Worm (Caenorhabditis elegans) whole organism, L3 larva: ENCODE measurements around the gene gst-6.
A peak's percentile ranks its signal among the peaks of the same experiment; 100 is the strongest.
"Not testable (repeated sequence)": the region's sequence is repeated elsewhere in the genome, so short reads cannot be mapped to it uniquely, and the experiment has no call there.

ENCODE experiments used
- ZK546.5 ChIP-seq: sonication (generic microtip); optimal IDR thresholded peaks from 2 replicates; lab custom pipeline; 2017; ENCODE audit warnings: missing biosample characterization, missing genetic modification characterization
- aly-2 ChIP-seq: fragments of 150-350 bp; optimal IDR thresholded peaks from 2 replicates; lab custom pipeline; 2014; ENCODE audit warnings: missing biosample characterization, missing genetic modification characterization
- ama-1 ChIP-seq: fragments of 150-350 bp; optimal IDR thresholded peaks from 2 replicates; lab custom pipeline; 2018
- ceh-16 ChIP-seq: sonication (generic microtip); optimal IDR thresholded peaks from 2 replicates; lab custom pipeline; 2017; ENCODE audit warnings: missing biosample characterization, missing genetic modification characterization
- ceh-28 ChIP-seq: fragments of 150-350 bp; optimal IDR thresholded peaks from 2 replicates; lab custom pipeline; 2014; ENCODE audit warnings: missing biosample characterization, missing genetic modification reagents, missing genetic modification characterization
- ceh-82 ChIP-seq: fragments of 150-350 bp; optimal IDR thresholded peaks from 2 replicates; lab custom pipeline; 2014; ENCODE audit warnings: missing biosample characterization, missing genetic modification characterization
- ceh-9 ChIP-seq: sonication (generic microtip); optimal IDR thresholded peaks from 2 replicates; lab custom pipeline; 2018; ENCODE audit warnings: missing biosample characterization, missing genetic modification characterization
- daf-12 ChIP-seq: fragments of 150-350 bp; optimal IDR thresholded peaks from 2 replicates; lab custom pipeline; 2014; ENCODE audit warnings: missing biosample characterization, missing genetic modification reagents, missing genetic modification characterization
- egl-27 ChIP-seq: sonication (generic microtip); optimal IDR thresholded peaks from 4 replicates; lab custom pipeline; 2017; ENCODE audit warnings: missing biosample characterization, missing genetic modification reagents, missing genetic modification characterization
- elt-1 ChIP-seq: fragments of 150-350 bp; optimal IDR thresholded peaks from 2 replicates; lab custom pipeline; 2014; ENCODE audit warnings: missing biosample characterization, missing genetic modification characterization
- elt-2 ChIP-seq: sonication (generic microtip); optimal IDR thresholded peaks from 2 replicates; lab custom pipeline; 2016; ENCODE audit warnings: missing genetic modification reagents, mild to moderate bottlenecking, missing genetic modification characterization, missing compliant biosample characterization
- eor-1 ChIP-seq, 2 experiments: fragments of 150-350 bp; optimal IDR thresholded peaks; 2 replicates each; lab custom pipeline; 2014 to 2018; ENCODE audit warnings: missing biosample characterization in 2 of 2, missing genetic modification characterization in 2 of 2
- fkh-10 ChIP-seq: sonication (generic microtip); optimal IDR thresholded peaks from 2 replicates; lab custom pipeline; 2017; ENCODE audit warnings: missing biosample characterization, missing genetic modification reagents, missing genetic modification characterization
- fkh-2 ChIP-seq: fragments of 150-350 bp; optimal IDR thresholded peaks from 2 replicates; lab custom pipeline; 2014; ENCODE audit warnings: missing biosample characterization, missing genetic modification reagents, missing genetic modification characterization
- fos-1 ChIP-seq: fragments of 150-350 bp; optimal IDR thresholded peaks from 2 replicates; lab custom pipeline; 2014; ENCODE audit warnings: missing biosample characterization, missing genetic modification characterization
- hmg-11 ChIP-seq: sonication (generic microtip); optimal IDR thresholded peaks from 2 replicates; lab custom pipeline; 2016; ENCODE audit warnings: missing genetic modification characterization, missing compliant biosample characterization
- jun-1 ChIP-seq: fragments of 150-350 bp; optimal IDR thresholded peaks from 2 replicates; lab custom pipeline; 2014; ENCODE audit warnings: missing biosample characterization, missing genetic modification reagents, missing genetic modification characterization
- lin-15B ChIP-seq: fragments of 150-350 bp; optimal IDR thresholded peaks from 2 replicates; lab custom pipeline; 2014; ENCODE audit warnings: missing biosample characterization, missing genetic modification characterization
- lin-39 ChIP-seq: fragments of 150-350 bp; optimal IDR thresholded peaks from 2 replicates; lab custom pipeline; 2018; ENCODE audit warnings: missing biosample characterization, missing genetic modification reagents, missing genetic modification characterization
- mdl-1 ChIP-seq: fragments of 150-350 bp; optimal IDR thresholded peaks from 2 replicates; lab custom pipeline; 2014; ENCODE audit warnings: missing biosample characterization, missing genetic modification characterization
- nfya-1 ChIP-seq: sonication (generic microtip); optimal IDR thresholded peaks from 2 replicates; lab custom pipeline; 2017; ENCODE audit warnings: missing genetic modification characterization, mild to moderate bottlenecking, missing compliant biosample characterization, antibody characterized with exemption, moderate library complexity; ENCODE audit not compliant: insufficient read depth
- nhr-11 ChIP-seq: fragments of 150-350 bp; optimal IDR thresholded peaks from 2 replicates; lab custom pipeline; 2014; ENCODE audit warnings: missing biosample characterization, missing genetic modification characterization
- nhr-12 ChIP-seq: fragments of 150-350 bp; optimal IDR thresholded peaks from 2 replicates; lab custom pipeline; 2014; ENCODE audit warnings: missing biosample characterization, missing genetic modification characterization
- nhr-23 ChIP-seq: fragments of 150-350 bp; optimal IDR thresholded peaks from 2 replicates; lab custom pipeline; 2014; ENCODE audit warnings: missing biosample characterization, missing genetic modification reagents, missing genetic modification characterization
- nhr-25 ChIP-seq: sonication (generic microtip); optimal IDR thresholded peaks from 2 replicates; lab custom pipeline; 2017; ENCODE audit warnings: missing biosample characterization, missing genetic modification characterization
- nhr-28 ChIP-seq: fragments of 150-350 bp; optimal IDR thresholded peaks from 2 replicates; lab custom pipeline; 2014; ENCODE audit warnings: missing biosample characterization, missing genetic modification characterization
- nhr-43 ChIP-seq: sonication (generic microtip); optimal IDR thresholded peaks from 2 replicates; lab custom pipeline; 2016; ENCODE audit warnings: mild to moderate bottlenecking, missing genetic modification characterization, missing compliant biosample characterization; ENCODE audit not compliant: poor library complexity, severe bottlenecking
- nhr-67 ChIP-seq: fragments of 150-350 bp; optimal IDR thresholded peaks from 2 replicates; lab custom pipeline; 2014; ENCODE audit warnings: missing biosample characterization, missing genetic modification characterization
- nhr-76 ChIP-seq: fragments of 150-350 bp; sonication (generic microtip); optimal IDR thresholded peaks from 5 replicates; lab custom pipeline; 2014; ENCODE audit warnings: missing biosample characterization, missing genetic modification characterization
- nhr-77 ChIP-seq: fragments of 150-350 bp; optimal IDR thresholded peaks from 2 replicates; lab custom pipeline; 2014; ENCODE audit warnings: missing biosample characterization, missing genetic modification characterization
- pha-4 ChIP-seq: fragments of 150-350 bp; optimal IDR thresholded peaks from 2 replicates; lab custom pipeline; 2014; ENCODE audit warnings: missing biosample characterization, missing genetic modification reagents, missing genetic modification characterization
- pqm-1 ChIP-seq: fragments of 150-350 bp; optimal IDR thresholded peaks from 2 replicates; lab custom pipeline; 2017; ENCODE audit warnings: missing biosample characterization, missing genetic modification characterization, inconsistent platforms
- sea-2 ChIP-seq: fragments of 150-350 bp; sonication (generic microtip); optimal IDR thresholded peaks from 4 replicates; lab custom pipeline; 2014; ENCODE audit warnings: missing biosample characterization, missing genetic modification reagents, missing genetic modification characterization
- skn-1 ChIP-seq: fragments of 150-350 bp; optimal IDR thresholded peaks from 2 replicates; lab custom pipeline; 2014; ENCODE audit warnings: missing biosample characterization, missing genetic modification characterization
- snpc-4 ChIP-seq: fragments of 150-350 bp; optimal IDR thresholded peaks from 2 replicates; lab custom pipeline; 2014; ENCODE audit warnings: missing biosample characterization, missing genetic modification characterization
- unc-39 ChIP-seq: sonication (generic microtip); optimal IDR thresholded peaks from 4 replicates; lab custom pipeline; 2017; ENCODE audit warnings: missing biosample characterization, missing genetic modification characterization
- ztf-11 ChIP-seq: fragments of 150-350 bp; optimal IDR thresholded peaks from 2 replicates; lab custom pipeline; 2014; ENCODE audit warnings: missing biosample characterization, missing genetic modification characterization
- ztf-4 ChIP-seq: fragments of 150-350 bp; optimal IDR thresholded peaks from 2 replicates; lab custom pipeline; 2014; ENCODE audit warnings: missing biosample characterization, missing genetic modification characterization

Gene gst-6

ce11 chrII:4879629-4880028 is at the start of gene gst-6:
TSS of gene gst-6 (plus strand) at chrII:4879891.
- no peak for TF ChIP-seq ceh-82 (tag; lab: Kevin White, UChicago)
- TF ChIP-seq pha-4 (tag; lab: Kevin White, UChicago): peak; percentile 53
- TF ChIP-seq ceh-28 (tag; lab: Kevin White, UChicago): no peak
- TF ChIP-seq snpc-4: no peak
- peak; percentile 81 for TF ChIP-seq skn-1 (tag; lab: Kevin White, UChicago)
- TF ChIP-seq elt-2 (tag; lab: Kevin White, UChicago): peak; percentile 76
- peak; percentile 59 for TF ChIP-seq pqm-1 (tag; lab: Kevin White, UChicago)

DNA sequence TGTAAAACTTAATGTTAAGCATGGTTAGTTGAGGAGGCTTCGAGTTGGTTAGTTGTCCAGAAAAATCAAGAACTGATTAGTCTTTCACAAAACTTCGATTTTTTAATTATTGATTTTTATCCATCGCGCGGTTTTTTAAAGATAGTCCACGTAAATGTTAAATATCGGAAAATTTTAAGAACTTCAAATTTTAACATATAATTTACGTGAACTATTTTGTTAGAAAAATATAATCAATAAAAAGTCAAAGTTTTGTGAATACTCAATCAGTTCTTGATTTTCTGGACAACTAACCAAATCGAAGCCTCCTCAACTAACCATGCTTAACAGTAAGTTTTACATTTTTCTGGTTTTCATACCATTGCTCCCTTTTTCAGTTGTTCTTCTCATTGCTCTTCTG is 44.9 kb upstream of the gst-6 start, which contains the start of the genes C33F10.11 and C33F10.1:
Gene C33F10.11, minus strand, starts transcription at position 101 of the 400 bp plus-strand sequence.
Gene C33F10.1, plus strand, starts transcription at position 263 of the 400 bp plus-strand sequence.
- TF ChIP-seq lin-15B (tag; lab: Kevin White, UChicago) (no peak), nhr-28 (no peak), elt-2 (tag; lab: Kevin White, UChicago) (no peak)

DNA sequence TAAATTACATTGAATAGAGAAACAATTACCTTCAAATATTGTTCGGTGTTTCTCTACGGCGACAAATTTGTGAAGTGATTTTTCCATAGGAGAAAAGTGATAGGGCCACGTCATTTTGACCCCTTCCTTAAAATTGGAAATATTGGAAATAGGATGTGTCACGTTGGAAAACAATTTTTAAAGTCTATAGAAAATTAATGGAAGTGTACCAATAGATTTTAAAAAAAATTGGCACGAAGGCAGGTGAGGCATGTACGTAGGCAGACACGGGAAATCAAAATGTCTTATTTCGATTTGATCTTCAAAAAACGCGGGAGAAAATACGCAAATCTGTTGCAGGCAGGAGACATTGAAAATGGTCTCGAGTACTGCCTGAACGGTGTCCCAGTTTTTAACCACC is 42.0 kb upstream of the gst-6 start, which contains the start of gene C33F10.12:
Gene C33F10.12, minus strand, starts transcription at position 101 of the 400 bp plus-strand sequence.
- TF ChIP-seq mdl-1 (no peak), elt-1 (tag; lab: Kevin White, UChicago) (no peak), unc-39 (tag; lab: Kevin White, UChicago) (no peak), nhr-67 (tag; lab: Kevin White, UChicago) (no peak), pqm-1 (tag; lab: Kevin White, UChicago) (no peak), ztf-4 (tag; lab: Kevin White, UChicago) (no peak), hmg-11 (tag; lab: Kevin White, UChicago) (no peak)

DNA sequence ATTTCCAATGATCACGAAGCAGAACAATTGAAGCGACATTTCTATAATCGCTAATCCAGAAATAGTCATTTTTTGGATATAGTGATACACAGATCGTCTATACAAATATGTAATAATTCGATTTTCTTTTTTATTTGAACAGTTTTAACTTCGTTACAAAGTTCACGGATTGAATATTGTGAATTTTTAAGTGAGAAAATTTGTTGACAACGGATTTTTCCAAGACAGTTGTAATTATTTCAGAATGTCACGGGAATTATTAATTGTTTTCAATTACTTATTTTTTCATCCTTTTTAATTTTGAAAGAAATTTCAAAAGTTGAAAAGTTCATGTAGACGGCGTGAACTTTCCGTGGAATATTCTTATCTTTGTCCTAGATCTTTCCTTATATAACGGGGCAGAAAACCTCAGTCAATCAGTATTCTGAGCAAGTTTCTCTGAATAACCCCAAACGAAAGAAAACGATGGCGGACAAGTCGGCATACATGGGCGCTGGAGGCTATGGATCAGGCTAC is 37.5 kb upstream of the gst-6 start, which contains the start of the genes T23B7.2 and nspd-4:
Gene T23B7.2, minus strand, starts transcription at position 101 of the 516 bp plus-strand sequence.
Gene nspd-4, plus strand, starts transcription at position 466 of the 516 bp plus-strand sequence.
- TF ChIP-seq sea-2 (GFP tag; lab: Kevin White, UChicago); pha-4 (tag; lab: Kevin White, UChicago); ZK546.5 (tag; lab: Kevin White, UChicago): not testable (repeated sequence)

DNA sequence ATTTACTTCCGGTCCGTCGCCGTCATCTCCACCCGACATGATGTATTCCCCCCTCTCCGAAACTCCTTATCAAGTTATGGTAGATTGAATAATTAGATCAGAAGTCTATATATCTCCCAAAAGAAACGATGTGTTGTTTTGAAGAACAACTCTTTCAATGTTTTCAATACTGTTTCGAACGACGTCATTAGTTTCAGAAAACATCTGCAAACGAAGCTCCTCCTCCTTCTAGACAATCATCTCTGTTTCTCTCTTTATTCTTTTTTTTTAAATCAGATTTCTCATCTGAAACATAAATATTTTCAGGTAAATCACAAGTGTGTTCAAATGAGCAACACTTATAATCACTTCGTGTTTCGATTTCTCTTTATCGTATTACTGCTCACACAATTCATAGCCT is 29.8 kb upstream of the gst-6 start, which contains the start of gene T23B7.3:
Gene T23B7.3, plus strand, starts transcription at position 301 of the 400 bp plus-strand sequence.
- no peak for TF ChIP-seq jun-1
- TF ChIP-seq nhr-12 (tag; lab: Kevin White, UChicago): no peak
- TF ChIP-seq hmg-11 (tag; lab: Kevin White, UChicago): no peak
- TF ChIP-seq, all 47 proteins: peak for 0

DNA sequence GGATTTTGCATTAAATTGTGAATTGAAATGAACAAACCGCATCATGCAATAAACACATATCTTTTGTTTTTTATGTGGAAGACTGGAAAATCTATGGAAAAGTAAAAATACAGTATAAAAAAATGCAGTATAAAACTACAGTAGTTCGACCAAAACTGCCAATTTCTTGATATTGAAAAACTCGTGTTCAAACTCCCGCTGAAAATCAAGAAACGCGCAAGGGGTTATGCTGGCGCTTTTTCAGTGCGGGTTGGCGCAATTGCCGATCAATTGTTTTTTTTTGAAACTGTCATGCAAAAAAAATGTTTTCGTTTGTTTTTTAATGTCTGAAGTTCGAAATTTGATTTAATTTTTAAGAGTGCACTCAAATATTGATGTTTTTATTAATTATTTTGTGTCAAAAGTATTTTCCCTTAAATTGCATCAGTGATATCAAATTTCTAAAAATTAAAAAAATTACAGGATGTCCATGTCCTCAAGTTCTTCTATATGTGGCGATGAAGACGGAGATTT is 28.0 kb upstream of the gst-6 start, which contains the start of gene dnj-9:
Gene dnj-9, plus strand, starts transcription at position 463 of the 513 bp plus-strand sequence.
- TF ChIP-seq ama-1 (lab: Kevin White, UChicago) (peak; percentile 75), pqm-1 (tag; lab: Kevin White, UChicago) (peak; percentile 39), ceh-9 (tag; lab: Kevin White, UChicago) (no peak), nhr-67 (tag; lab: Kevin White, UChicago) (no peak), unc-39 (tag; lab: Kevin White, UChicago) (no peak), fos-1 (tag; lab: Kevin White, UChicago) (peak; percentile 29), snpc-4 (peak; percentile 92), elt-2 (tag; lab: Kevin White, UChicago) (peak; percentile 91), nhr-77 (tag; lab: Kevin White, UChicago) (peak; percentile 29), aly-2 (no peak), nhr-76 (tag; lab: Kevin White, UChicago) (no peak), ceh-28 (tag; lab: Kevin White, UChicago) (peak; percentile 84), ztf-11 (tag; lab: Kevin White, UChicago) (no peak), ZK546.5 (tag; lab: Kevin White, UChicago) (peak; percentile 48), daf-12 (tag; lab: Kevin White, UChicago) (peak; percentile 17), nhr-11 (peak; percentile 58), egl-27 (peak; percentile 0), ztf-4 (tag; lab: Kevin White, UChicago) (peak; percentile 63), nhr-43 (tag; lab: Kevin White, UChicago) (peak; percentile 95), ceh-16 (tag; lab: Kevin White, UChicago) (no peak), lin-15B (tag; lab: Kevin White, UChicago) (peak; percentile 91), nhr-25 (tag; lab: Kevin White, UChicago) (peak; percentile 93), nfya-1 (tag; lab: Kevin White, UChicago) (peak; percentile 93), sea-2 (GFP tag; lab: Kevin White, UChicago) (no peak), eor-1 (tag; optimal IDR thresholded peaks at IDR 0.05; lab: Kevin White, UChicago) (peak in 1 of 2 experiments; percentile 1), nhr-23 (tag; lab: Kevin White, UChicago) (peak; percentile 99), jun-1 (peak; percentile 94), elt-1 (tag; lab: Kevin White, UChicago) (peak; percentile 74), nhr-28 (no peak), fkh-2 (no peak), lin-39 (tag; lab: Kevin White, UChicago) (peak; percentile 49), fkh-10 (peak; percentile 77), ceh-82 (tag; lab: Kevin White, UChicago) (peak; percentile 31), skn-1 (tag; lab: Kevin White, UChicago) (peak; percentile 88)
